Fruit fly (Drosophila melanogaster) whole organism, adult: ENCODE data around the gene Fic.

Source experiments
- CG11617 ChIP-seq: fragments of 200-800 bp; sonication (Bioruptor generic); optimal IDR thresholded peaks from 2 replicates; lab custom pipeline; 2017; ENCODE audit warnings: mild to moderate bottlenecking, missing biosample characterization, missing genetic modification reagents, missing genetic modification characterization
- CG12768 ChIP-seq: fragments of 200-800 bp; sonication (Bioruptor generic); optimal IDR thresholded peaks from 2 replicates; lab custom pipeline; 2017; ENCODE audit warnings: missing biosample characterization, missing genetic modification characterization, mild to moderate bottlenecking, moderate library complexity, missing genetic modification reagents
- CG14711 ChIP-seq: fragments of 200-800 bp; sonication (Bioruptor generic); optimal IDR thresholded peaks from 2 replicates; lab custom pipeline; 2018; ENCODE audit warnings: missing biosample characterization, mild to moderate bottlenecking, missing genetic modification characterization, moderate library complexity
- CG1620 ChIP-seq: fragments of 200-800 bp; sonication (Bioruptor generic); optimal IDR thresholded peaks from 2 replicates; lab custom pipeline; 2016; ENCODE audit warnings: missing biosample characterization, missing genetic modification characterization
- CG33017 ChIP-seq: fragments of 200-800 bp; sonication (Bioruptor generic); optimal IDR thresholded peaks from 2 replicates; lab custom pipeline; 2018; ENCODE audit warnings: missing biosample characterization, mild to moderate bottlenecking, missing genetic modification characterization, moderate library complexity
- CG5204 ChIP-seq: fragments of 200-800 bp; sonication (Bioruptor generic); optimal IDR thresholded peaks from 2 replicates; lab custom pipeline; 2016; ENCODE audit warnings: missing biosample characterization, missing genetic modification characterization
- CG7045 ChIP-seq: fragments of 200-800 bp; sonication (Bioruptor generic); optimal IDR thresholded peaks from 2 replicates; lab custom pipeline; 2017; ENCODE audit warnings: missing biosample characterization, mild to moderate bottlenecking, missing genetic modification characterization
- CG7101 ChIP-seq: fragments of 200-800 bp; sonication (Bioruptor generic); optimal IDR thresholded peaks from 2 replicates; lab custom pipeline; 2018; ENCODE audit warnings: missing biosample characterization, mild to moderate bottlenecking, missing genetic modification characterization, moderate library complexity
- Clk ChIP-seq: fragments of 200-800 bp; sonication (Bioruptor generic); optimal IDR thresholded peaks from 2 replicates; lab custom pipeline; 2017; ENCODE audit warnings: missing biosample characterization, missing genetic modification characterization
- Crg-1 ChIP-seq: fragments of 200-800 bp; sonication (Bioruptor generic); optimal IDR thresholded peaks from 2 replicates; lab custom pipeline; 2016; ENCODE audit warnings: missing biosample characterization, missing genetic modification characterization
- Hr96 ChIP-seq: fragments of 200-800 bp; sonication (Bioruptor generic); optimal IDR thresholded peaks from 2 replicates; lab custom pipeline; 2016; ENCODE audit warnings: missing biosample characterization, missing genetic modification characterization
- Mnt ChIP-seq: fragments of 200-800 bp; sonication (Bioruptor generic); optimal IDR thresholded peaks from 2 replicates; lab custom pipeline; 2016; ENCODE audit warnings: missing biosample characterization, mild to moderate bottlenecking, missing genetic modification characterization
- bab1 ChIP-seq: fragments of 200-800 bp; sonication (Bioruptor generic); optimal IDR thresholded peaks from 3 replicates; lab custom pipeline; 2019; ENCODE audit warnings: missing biosample characterization, mild to moderate bottlenecking, missing genetic modification characterization, moderate library complexity
- cic ChIP-seq: fragments of 200-800 bp; sonication (Bioruptor generic); optimal IDR thresholded peaks from 2 replicates; lab custom pipeline; 2017; ENCODE audit warnings: missing biosample characterization, mild to moderate bottlenecking, missing genetic modification characterization, moderate library complexity
- cnc ChIP-seq, 2 experiments: fragments of >200 bp; optimal IDR thresholded peaks; 2 replicates each; lab custom pipeline; 2017
- kay ChIP-seq: fragments of 200-800 bp; sonication (Bioruptor generic); peaks from one replicate; lab custom pipeline; 2016; ENCODE audit warnings: missing biosample characterization, missing genetic modification characterization, borderline replicate concordance
- ovo ChIP-seq: fragments of 200-800 bp; sonication (Bioruptor generic); optimal IDR thresholded peaks from 2 replicates; lab custom pipeline; 2016; ENCODE audit warnings: missing biosample characterization, missing genetic modification characterization
- pad ChIP-seq: fragments of 200-800 bp; sonication (Bioruptor generic); optimal IDR thresholded peaks from 3 replicates; lab custom pipeline; 2017; ENCODE audit warnings: missing biosample characterization, missing genetic modification characterization, mild to moderate bottlenecking, moderate library complexity, missing genetic modification reagents
- tj ChIP-seq: fragments of 200-800 bp; sonication (Bioruptor generic); optimal IDR thresholded peaks from 3 replicates; lab custom pipeline; 2017; ENCODE audit warnings: missing biosample characterization, mild to moderate bottlenecking, missing genetic modification characterization, moderate library complexity
- toe ChIP-seq: fragments of 200-800 bp; sonication (Bioruptor generic); optimal IDR thresholded peaks from 2 replicates; lab custom pipeline; 2016; ENCODE audit warnings: missing biosample characterization, missing genetic modification characterization

The Fic gene

dm6 chr2L:6473076-6474037, 49.2 kb downstream of the Fic start, which contains the start of gene mmy:
Gene mmy, minus strand, starts transcription at chr2L:6473904.
- TF ChIP-seq toe (GFP tag; lab: Kevin White, UChicago) (peak; percentile 17), CG11617 (GFP tag; lab: Kevin White, UChicago) (peak; percentile 59), kay (GFP tag; lab: Kevin White, UChicago) (no peak), Mnt (GFP tag; lab: Kevin White, UChicago) (peak; percentile 69), CG12768 (GFP tag; lab: Kevin White, UChicago) (peak; percentile 73), Clk (GFP tag; lab: Kevin White, UChicago) (no peak), Crg-1 (GFP tag; lab: Kevin White, UChicago) (peak; percentile 14), tj (GFP tag; lab: Kevin White, UChicago) (peak; percentile 42), CG7101 (tag; lab: Kevin White, UChicago) (no peak), CG1620 (peak; percentile 34), ovo (GFP tag; lab: Kevin White, UChicago) (peak; percentile 33), pad (GFP tag; lab: Kevin White, UChicago) (peak; percentile 2), CG5204 (no peak), CG7045 (GFP tag; lab: Kevin White, UChicago) (no peak), cnc (optimal IDR thresholded peaks at IDR 0.05; lab: Kevin White, UChicago) (no peak), Hr96 (GFP tag; lab: Kevin White, UChicago) (peak; percentile 39), cic (GFP tag; lab: Kevin White, UChicago) (peak; percentile 94), CG33017 (tag; lab: Kevin White, UChicago) (no peak), bab1 (GFP tag; lab: Kevin White, UChicago) (peak; percentile 25)

dm6 chr2L:6474298-6474697, 50.2 kb downstream of the Fic start:
- no peak for TF ChIP-seq CG14711 (tag; lab: Kevin White, UChicago)
- no peak for TF ChIP-seq Mnt (GFP tag; lab: Kevin White, UChicago)
- TF ChIP-seq cic (GFP tag; lab: Kevin White, UChicago) = no peak
- TF ChIP-seq CG11617 (GFP tag; lab: Kevin White, UChicago) = no peak
- TF ChIP-seq tj (GFP tag; lab: Kevin White, UChicago) = no peak
- TF ChIP-seq CG12768 (GFP tag; lab: Kevin White, UChicago) = no peak
- TF ChIP-seq CG33017 (tag; lab: Kevin White, UChicago) = no peak
- TF ChIP-seq CG5204 = no peak
- no peak for TF ChIP-seq pad (GFP tag; lab: Kevin White, UChicago)

dm6 chr2L:6474878-6475582, 50.9 kb downstream of the Fic start:
- peak; percentile 70 for TF ChIP-seq CG12768 (GFP tag; lab: Kevin White, UChicago)
- TF ChIP-seq CG5204 = no peak
- TF ChIP-seq cic (GFP tag; lab: Kevin White, UChicago) = peak; percentile 41
- peak; percentile 30 for TF ChIP-seq CG33017 (tag; lab: Kevin White, UChicago)
- TF ChIP-seq Mnt (GFP tag; lab: Kevin White, UChicago) = no peak
